Worm (Caenorhabditis elegans) whole organism, young adult: ENCODE measurements around the gene F56D5.2.
A peak's percentile ranks its signal among the peaks of the same experiment; 100 is the strongest.

Experiments used
- B0019.2 ChIP-seq: fragments of 200-800 bp; sonication (Bioruptor generic); conservative IDR thresholded peaks from 2 replicates; pipeline ENCODE4 v1.3.6; 2022; ENCODE audit warnings: missing genetic modification reagents, missing genetic modification characterization, missing compliant biosample characterization
- C17E4.6 ChIP-seq: fragments of 200-800 bp; sonication (Bioruptor generic); IDR thresholded peaks from 2 replicates; pipeline ENCODE4 v1.3.6; 2022; ENCODE audit warnings: missing genetic modification reagents, missing genetic modification characterization, missing compliant biosample characterization
- F23B12.7 ChIP-seq: sonication (generic microtip); optimal IDR thresholded peaks from 2 replicates; lab custom pipeline; 2017; ENCODE audit warnings: missing genetic modification characterization, mild to moderate bottlenecking, missing compliant biosample characterization, antibody characterized with exemption, moderate library complexity; ENCODE audit not compliant: insufficient read depth
- F33H1.4 ChIP-seq: fragments of 200-800 bp; sonication (Bioruptor generic); IDR thresholded peaks from 2 replicates; pipeline ENCODE4 v1.3.6; 2022; ENCODE audit warnings: missing genetic modification reagents, missing genetic modification characterization, missing compliant biosample characterization
- F49E8.2 ChIP-seq: sonication (generic microtip); optimal IDR thresholded peaks from 3 replicates; lab custom pipeline; 2017; ENCODE audit warnings: missing genetic modification characterization, mild to moderate bottlenecking, missing compliant biosample characterization, antibody characterized with exemption, moderate library complexity; ENCODE audit not compliant: insufficient read depth
- Y67H2A.10 ChIP-seq: fragments of 200-800 bp; sonication (Bioruptor generic); conservative IDR thresholded peaks from 2 replicates; pipeline ENCODE4 v1.3.6; 2022; ENCODE audit warnings: missing genetic modification reagents, missing genetic modification characterization, missing compliant biosample characterization
- ZK185.1 ChIP-seq: sonication (generic microtip); optimal IDR thresholded peaks from 2 replicates; lab custom pipeline; 2016; ENCODE audit warnings: mild to moderate bottlenecking, missing genetic modification characterization, missing compliant biosample characterization; ENCODE audit not compliant: poor library complexity, severe bottlenecking
- akir-1 ChIP-seq: fragments of 200-800 bp; sonication (Bioruptor generic); optimal IDR thresholded peaks from 2 replicates; lab custom pipeline; 2018; ENCODE audit warnings: mild to moderate bottlenecking, missing genetic modification characterization, moderate library complexity, missing compliant biosample characterization
- ama-1 ChIP-seq, 3 experiments: fragments of 150-350 bp in 1 of 3; sonication (generic microtip) in 2 of 3; optimal IDR thresholded peaks; 2 replicates each; lab custom pipeline; 2014 to 2018; ENCODE audit warnings: missing biosample characterization in 2 of 3, missing genetic modification characterization in 2 of 3, missing genetic modification reagents in 2 of 3
- attf-5 ChIP-seq: fragments of 200-800 bp; sonication (Bioruptor generic); optimal IDR thresholded peaks from 2 replicates; lab custom pipeline; 2018; ENCODE audit warnings: mild to moderate bottlenecking, missing genetic modification characterization, missing compliant biosample characterization
- attf-6 ChIP-seq: fragments of 200-800 bp; sonication (Bioruptor generic); IDR thresholded peaks from 2 replicates; pipeline ENCODE4 v1.3.6; 2022; ENCODE audit warnings: missing genetic modification reagents, missing genetic modification characterization, missing compliant biosample characterization
- cebp-1 ChIP-seq, 2 experiments: fragments of 200-800 bp in 1 of 2; sonication (Bioruptor generic) in 1 of 2; sonication (generic microtip) in 1 of 2; IDR thresholded peaks in 1 of 2; optimal IDR thresholded peaks in 1 of 2; 2 replicates each; pipeline versions ENCODE4 v1.3.6 to Lab custom; 2017 to 2022; ENCODE audit warnings: missing compliant biosample characterization in 2 of 2, missing genetic modification characterization in 2 of 2, mild to moderate bottlenecking in 1 of 2, missing genetic modification reagents in 1 of 2, moderate library complexity in 1 of 2
- ceh-27 ChIP-seq: fragments of 200-800 bp; sonication (Bioruptor generic); optimal IDR thresholded peaks from 2 replicates; lab custom pipeline; 2018; ENCODE audit warnings: mild to moderate bottlenecking, missing genetic modification characterization, moderate library complexity, missing compliant biosample characterization
- ceh-79 ChIP-seq: sonication (generic microtip); optimal IDR thresholded peaks from 2 replicates; lab custom pipeline; 2017; ENCODE audit warnings: mild to moderate bottlenecking, missing genetic modification characterization, missing compliant biosample characterization
- ceh-91 ChIP-seq: fragments of 200-800 bp; sonication (Bioruptor generic); IDR thresholded peaks from 2 replicates; pipeline ENCODE4 v1.3.6; 2022; ENCODE audit warnings: missing genetic modification reagents, missing genetic modification characterization, missing compliant biosample characterization
- dox-1 ChIP-seq: fragments of 200-800 bp; sonication (Bioruptor generic); IDR thresholded peaks from 2 replicates; pipeline ENCODE4 v1.3.6; 2022; ENCODE audit warnings: missing genetic modification reagents, missing genetic modification characterization, missing compliant biosample characterization
- dpff-1 ChIP-seq: sonication (generic microtip); optimal IDR thresholded peaks from 2 replicates; lab custom pipeline; 2017; ENCODE audit warnings: mild to moderate bottlenecking, missing genetic modification characterization, missing compliant biosample characterization
- efl-1 ChIP-seq: fragments of 150-350 bp; optimal IDR thresholded peaks from 2 replicates; lab custom pipeline; 2014; ENCODE audit warnings: missing biosample characterization, missing genetic modification reagents, missing genetic modification characterization
- egl-44 ChIP-seq: fragments of 200-800 bp; sonication (Bioruptor generic); IDR thresholded peaks from 2 replicates; pipeline ENCODE4 v1.3.6; 2022; ENCODE audit warnings: missing genetic modification reagents, missing genetic modification characterization, missing compliant biosample characterization
- egrh-3 ChIP-seq: fragments of 200-800 bp; sonication (Bioruptor generic); IDR thresholded peaks from 2 replicates; pipeline ENCODE4 v1.3.6; 2022; ENCODE audit warnings: missing genetic modification reagents, missing genetic modification characterization, missing compliant biosample characterization
- ekl-4 ChIP-seq: fragments of 200-800 bp; sonication (Bioruptor generic); IDR thresholded peaks from 2 replicates; pipeline ENCODE4 v1.3.6; 2022; ENCODE audit warnings: missing genetic modification reagents, missing genetic modification characterization, missing compliant biosample characterization
- let-607 ChIP-seq, 2 experiments: fragments of 200-800 bp in 1 of 2; sonication (Bioruptor generic) in 1 of 2; sonication (generic microtip) in 1 of 2; optimal IDR thresholded peaks; 2 replicates each; lab custom pipeline; 2016 to 2018; ENCODE audit warnings: mild to moderate bottlenecking in 2 of 2, missing compliant biosample characterization in 2 of 2, missing genetic modification characterization in 2 of 2, moderate library complexity in 2 of 2, missing genotype in 1 of 2
- lin-40 ChIP-seq: sonication (generic microtip); optimal IDR thresholded peaks from 2 replicates; lab custom pipeline; 2016; ENCODE audit warnings: missing genetic modification characterization, mild to moderate bottlenecking, missing compliant biosample characterization, missing genotype, missing genetic modification reagents
- lin-54 ChIP-seq: fragments of 200-800 bp; sonication (Bioruptor generic); optimal IDR thresholded peaks from 2 replicates; lab custom pipeline; 2018; ENCODE audit warnings: mild to moderate bottlenecking, missing genetic modification characterization, missing compliant biosample characterization
- lsl-1 ChIP-seq: fragments of 200-800 bp; sonication (Bioruptor generic); optimal IDR thresholded peaks from 2 replicates; lab custom pipeline; 2018; ENCODE audit warnings: mild to moderate bottlenecking, missing genetic modification characterization, moderate library complexity, missing compliant biosample characterization
- mcd-1 ChIP-seq: fragments of 200-800 bp; sonication (Bioruptor generic); IDR thresholded peaks from 2 replicates; pipeline ENCODE4 v1.3.6; 2022; ENCODE audit warnings: missing genetic modification reagents, missing genetic modification characterization, missing compliant biosample characterization
- mes-4 ChIP-seq: sonication (generic microtip); optimal IDR thresholded peaks from 2 replicates; lab custom pipeline; 2016; ENCODE audit warnings: missing genotype, missing genetic modification characterization, missing compliant biosample characterization
- nhr-80 ChIP-seq: sonication (generic microtip); optimal IDR thresholded peaks from 2 replicates; lab custom pipeline; 2016; ENCODE audit warnings: missing genetic modification characterization, missing compliant biosample characterization
- pha-4 ChIP-seq: fragments of 150-350 bp; sonication (generic microtip); optimal IDR thresholded peaks from 2 replicates; lab custom pipeline; 2014; ENCODE audit warnings: missing biosample characterization, missing genetic modification reagents, missing genetic modification characterization
- rec-8 ChIP-seq, 2 experiments: sonication (generic microtip); optimal IDR thresholded peaks; 2 replicates each; lab custom pipeline; 2016; ENCODE audit warnings: mild to moderate bottlenecking in 2 of 2, missing genetic modification characterization in 2 of 2, missing genetic modification reagents in 2 of 2, missing genotype in 2 of 2, missing biosample characterization in 1 of 2, missing compliant biosample characterization in 1 of 2, moderate library complexity in 1 of 2
- rpc-1 ChIP-seq, 2 experiments: fragments of 150-350 bp in 1 of 2; sonication (generic microtip) in 1 of 2; optimal IDR thresholded peaks; 2 replicates each; lab custom pipeline; 2014 to 2018; ENCODE audit warnings: missing biosample characterization in 1 of 2, missing genetic modification characterization in 1 of 2, missing genetic modification reagents in 1 of 2, missing genotype in 1 of 2
- snpc-1.1 ChIP-seq: sonication (generic microtip); optimal IDR thresholded peaks from 2 replicates; lab custom pipeline; 2017; ENCODE audit warnings: missing genetic modification characterization, mild to moderate bottlenecking, missing compliant biosample characterization, antibody characterized with exemption, moderate library complexity, missing genotype, missing genetic modification reagents; ENCODE audit not compliant: insufficient read depth
- snpc-3.4 ChIP-seq: sonication (generic microtip); optimal IDR thresholded peaks from 2 replicates; lab custom pipeline; 2017; ENCODE audit warnings: missing genetic modification characterization, mild to moderate bottlenecking, missing compliant biosample characterization, antibody characterized with exemption, moderate library complexity, missing genotype, missing genetic modification reagents
- sptf-2 ChIP-seq: fragments of 200-800 bp; sonication (Bioruptor generic); optimal IDR thresholded peaks from 2 replicates; lab custom pipeline; 2018; ENCODE audit warnings: mild to moderate bottlenecking, missing genetic modification characterization, missing compliant biosample characterization
- tbp1 ChIP-seq: fragments of 200-800 bp; sonication (Bioruptor generic); optimal IDR thresholded peaks from 2 replicates; lab custom pipeline; 2018; ENCODE audit warnings: mild to moderate bottlenecking, missing genetic modification characterization, missing compliant biosample characterization
- tlf-1 ChIP-seq: fragments of 200-800 bp; sonication (Bioruptor generic); optimal IDR thresholded peaks from 2 replicates; lab custom pipeline; 2018; ENCODE audit warnings: mild to moderate bottlenecking, missing genetic modification characterization, missing compliant biosample characterization
- unc-62 ChIP-seq: fragments of 150-350 bp; optimal IDR thresholded peaks from 2 replicates; lab custom pipeline; 2014; ENCODE audit warnings: missing biosample characterization, missing genetic modification reagents, missing genetic modification characterization
- xnd-1 ChIP-seq: sonication (generic microtip); optimal IDR thresholded peaks from 2 replicates; lab custom pipeline; 2016; ENCODE audit warnings: missing genotype, missing genetic modification reagents, missing genetic modification characterization, missing compliant biosample characterization
- ztf-18 ChIP-seq: sonication (generic microtip); optimal IDR thresholded peaks from 2 replicates; lab custom pipeline; 2016; ENCODE audit warnings: missing genotype, mild to moderate bottlenecking, missing genetic modification characterization, missing compliant biosample characterization
- ztf-22 ChIP-seq: fragments of 200-800 bp; sonication (Bioruptor generic); optimal IDR thresholded peaks from 2 replicates; lab custom pipeline; 2018; ENCODE audit warnings: mild to moderate bottlenecking, missing genetic modification characterization, moderate library complexity, missing compliant biosample characterization

The F56D5.2 gene

DNA sequence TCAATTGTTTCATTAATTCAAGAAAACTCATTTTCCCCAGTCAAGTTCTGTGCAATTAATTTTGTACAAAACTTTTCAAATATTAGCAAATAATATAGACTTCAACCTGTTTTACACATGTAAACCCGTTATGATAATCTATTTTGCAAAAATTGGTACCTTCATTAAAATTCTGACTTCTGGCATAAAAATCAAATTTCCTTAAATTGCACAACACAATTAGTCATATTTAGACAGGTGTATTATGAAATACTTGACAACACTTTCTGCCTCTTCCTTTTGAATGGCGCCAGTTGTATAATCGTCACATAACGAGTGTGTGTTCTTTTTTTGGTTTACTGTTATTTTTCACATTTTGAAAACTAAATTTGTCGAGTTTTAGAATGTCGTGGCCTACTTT lies 27.3 kb downstream of the F56D5.2 start, which contains the start of gene fbxc-58:
TSS of gene fbxc-58 (plus strand) at position 383 of the 400 bp plus-strand sequence.
- no peak for TF ChIP-seq F23B12.7 (tag; lab: Kevin White, UChicago)
- peak; percentile 33 for TF ChIP-seq nhr-80 (tag; lab: Kevin White, UChicago)
- no peak for TF ChIP-seq C17E4.6 (GFP tag; lab: Robert Waterston, UW)
- no peak for TF ChIP-seq pha-4
- no peak for TF ChIP-seq rpc-1 (optimal IDR thresholded peaks at IDR 0.05; lab: Kevin White, UChicago)
- no peak for TF ChIP-seq rpc-1 (tag; optimal IDR thresholded peaks at IDR 0.05; lab: Kevin White, UChicago)
- no peak for TF ChIP-seq ama-1 (optimal IDR thresholded peaks at IDR 0.05; lab: Kevin White, UChicago)
- no peak for TF ChIP-seq ama-1 (GFP tag; optimal IDR thresholded peaks at IDR 0.05; lab: Kevin White, UChicago)
- no peak for TF ChIP-seq F49E8.2 (tag; lab: Kevin White, UChicago)
- TF ChIP-seq dox-1 (GFP tag; lab: Robert Waterston, UW), result no peak
- TF ChIP-seq egl-44, result no peak
- peak; percentile 93 for TF ChIP-seq cebp-1 (GFP tag; IDR thresholded peaks at IDR 0.05; lab: Robert Waterston, UW)
- peak; percentile 93 for TF ChIP-seq cebp-1 (tag; optimal IDR thresholded peaks at IDR 0.05; lab: Kevin White, UChicago)
- peak; percentile 96 for TF ChIP-seq unc-62 (GFP tag; lab: Kevin White, UChicago)
- TF ChIP-seq, all 124 proteins: peak for 3

DNA sequence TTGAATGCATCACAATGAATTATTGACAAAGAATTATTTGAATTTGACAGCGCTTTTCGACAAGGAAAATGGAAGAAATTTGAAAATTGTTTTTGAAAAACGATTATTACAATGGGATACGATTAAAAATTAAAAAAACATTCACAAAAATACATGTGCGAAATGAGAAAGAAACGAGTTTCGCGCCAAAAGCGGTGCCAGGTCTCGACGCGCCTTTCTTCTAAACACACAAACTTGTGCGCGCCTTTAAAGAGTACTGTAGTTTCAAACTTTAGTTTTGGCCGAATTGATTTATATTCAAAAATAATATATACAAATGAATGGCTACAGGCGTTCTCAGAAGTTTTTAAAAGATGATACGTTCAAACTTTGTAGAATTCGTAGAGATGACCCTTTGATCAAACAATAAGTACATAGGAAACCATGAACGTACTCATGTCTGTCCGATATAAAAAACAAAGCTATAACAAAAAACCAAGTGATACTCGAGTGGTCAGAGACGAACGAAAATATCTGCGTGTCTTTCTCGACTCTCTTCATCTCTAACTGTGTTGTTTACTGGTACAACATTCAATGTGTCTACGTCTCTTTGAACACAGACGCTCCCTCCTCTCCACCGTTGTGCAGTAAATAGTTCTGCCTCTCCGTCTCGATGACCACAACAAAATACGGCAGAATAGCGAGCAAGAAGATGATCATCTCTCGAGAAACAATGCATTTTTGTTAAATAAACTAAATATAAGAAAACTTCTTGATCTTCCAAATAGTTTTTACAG lies 30.4 kb downstream of the F56D5.2 start:
- TF ChIP-seq ztf-22 (GFP tag; lab: Kevin White, UChicago), result no peak
- 0 out of 2 replicates have a peak, but pooled peaks have one; percentile 22 for TF ChIP-seq attf-6 (GFP tag; lab: Robert Waterston, UW)
- no peak for TF ChIP-seq egrh-3 (GFP tag; lab: Robert Waterston, UW)
- TF ChIP-seq lin-54 (GFP tag; lab: Kevin White, UChicago), result peak; percentile 70
- peak; percentile 50 for TF ChIP-seq tlf-1 (GFP tag; lab: Kevin White, UChicago)
- peak; percentile 76 for TF ChIP-seq ceh-91 (GFP tag; lab: Robert Waterston, UW)
- TF ChIP-seq ceh-27 (GFP tag; lab: Kevin White, UChicago), result peak; percentile 24
- TF ChIP-seq xnd-1 (tag; lab: Kevin White, UChicago), result peak; percentile 89
- TF ChIP-seq sptf-2 (GFP tag; lab: Kevin White, UChicago), result no peak
- no peak for TF ChIP-seq dpff-1 (tag; lab: Kevin White, UChicago)
- TF ChIP-seq nhr-80 (tag; lab: Kevin White, UChicago), result peak; percentile 15
- peak; percentile 42 for TF ChIP-seq F49E8.2 (tag; lab: Kevin White, UChicago)
- peak; percentile 20; the same call in 1 of the 2 replicates for TF ChIP-seq B0019.2 (GFP tag; lab: Robert Waterston, UW)
- TF ChIP-seq lsl-1, result peak; percentile 90
- peak; percentile 8 for TF ChIP-seq lin-40
- peak; percentile 31; the same call in 1 of the 2 replicates for TF ChIP-seq ekl-4 (GFP tag; lab: Robert Waterston, UW)
- peak; percentile 70 for TF ChIP-seq snpc-3.4 (tag; lab: Kevin White, UChicago)
- TF ChIP-seq mcd-1 (GFP tag; lab: Robert Waterston, UW), result peak; percentile 35; the same call in 1 of the 2 replicates
- no peak for TF ChIP-seq ceh-79 (tag; lab: Kevin White, UChicago)
- no peak for TF ChIP-seq ztf-18 (tag; lab: Kevin White, UChicago)
- peak; percentile 90 for TF ChIP-seq F33H1.4 (GFP tag; lab: Robert Waterston, UW)
- TF ChIP-seq attf-5, result peak; percentile 10
- no peak for TF ChIP-seq Y67H2A.10 (GFP tag; lab: Robert Waterston, UW)
- no peak for TF ChIP-seq F23B12.7 (tag; lab: Kevin White, UChicago)
- no peak for TF ChIP-seq egl-44
- no peak for TF ChIP-seq let-607 (tag; optimal IDR thresholded peaks at IDR 0.05; lab: Kevin White, UChicago)
- peak; percentile 92 for TF ChIP-seq efl-1
- TF ChIP-seq ZK185.1 (tag; lab: Kevin White, UChicago), result peak; percentile 10
- peak; percentile 37 for TF ChIP-seq snpc-1.1
- no peak for TF ChIP-seq cebp-1 (GFP tag; IDR thresholded peaks at IDR 0.05; lab: Robert Waterston, UW)
- TF ChIP-seq cebp-1 (tag; optimal IDR thresholded peaks at IDR 0.05; lab: Kevin White, UChicago), result no peak
- TF ChIP-seq tbp1 (GFP tag; lab: Kevin White, UChicago), result peak; percentile 13
- TF ChIP-seq mes-4 (tag; lab: Kevin White, UChicago), result no peak
- TF ChIP-seq akir-1 (GFP tag; lab: Kevin White, UChicago), result no peak
- TF ChIP-seq rec-8 (tag; optimal IDR thresholded peaks at IDR 0.05; lab: Kevin White, UChicago), result no peak
